Worm (Caenorhabditis elegans) whole organism, midembryonic: Measurements from ENCODE around the gene F07G6.2.
"Not testable (repeated sequence)": the region's sequence is repeated elsewhere in the genome, so short reads cannot be mapped to it uniquely, and the experiment has no call there.

Experiments
- cog-1 ChIP-seq: sonication (generic microtip); optimal IDR thresholded peaks from 2 replicates; lab custom pipeline; 2016; ENCODE audit warnings: missing genetic modification characterization, missing compliant biosample characterization
- klf-2 ChIP-seq: fragments of 200-800 bp; sonication (Bioruptor generic); conservative IDR thresholded peaks from 2 replicates; pipeline ENCODE4 v1.3.6; 2022; ENCODE audit warnings: missing genetic modification reagents, missing genetic modification characterization, missing compliant biosample characterization
- med-1 ChIP-seq: sonication (generic microtip); optimal IDR thresholded peaks from 2 replicates; lab custom pipeline; 2017; ENCODE audit warnings: missing genetic modification characterization, mild to moderate bottlenecking, missing compliant biosample characterization, antibody characterized with exemption, missing genetic modification reagents; ENCODE audit not compliant: insufficient read depth

- not testable (repeated sequence) for TF ChIP-seq med-1 (GFP tag; lab: Kevin White, UChicago); klf-2 (GFP tag; lab: Robert Waterston, UW); cog-1 (tag; lab: Kevin White, UChicago)
Measured at ce11 chrX:1748476-1748875, 21.3 kb downstream of the F07G6.2 start, which contains the start of gene Y75D11A.6.
